Worm (Caenorhabditis elegans): Measurements from ENCODE around the gene T07G12.4.

T07G12.4 gene

ce11 chrIV:10524095-10524829, 14.2 kb downstream of the T07G12.4 start, which contains the start of gene C02F4.5:
TSS of gene C02F4.5 (minus strand) at chrIV:10524145.
- TF ChIP-seq nhr-90 (tag; optimal IDR thresholded peaks at IDR 0.05; ENCODE audit: poor library complexity) (no peak), C16A3.4 (tag; optimal IDR thresholded peaks at IDR 0.05) (no peak), lin-13 (GFP tag; optimal IDR thresholded peaks at IDR 0.05) (no peak), alr-1 (tag; optimal IDR thresholded peaks at IDR 0.05; ENCODE audit: borderline replicate concordance) (no peak), fkh-8 (tag; optimal IDR thresholded peaks at IDR 0.05) (peak; percentile 60), ces-1 (GFP tag; optimal IDR thresholded peaks at IDR 0.05) (no peak), dpl-1 (GFP tag; optimal IDR thresholded peaks at IDR 0.05) (no peak), lin-35 (GFP tag; optimal IDR thresholded peaks at IDR 0.05) (peak in 1 of 2 experiments; percentile 5), nhr-71 (tag; optimal IDR thresholded peaks at IDR 0.05) (peak; percentile 28), rnt-1 (tag; optimal IDR thresholded peaks at IDR 0.05) (no peak), ztf-11 (tag; optimal IDR thresholded peaks at IDR 0.05) (no peak), C04F5.9 (tag; optimal IDR thresholded peaks at IDR 0.05) (no peak), ama-1 (optimal IDR thresholded peaks at IDR 0.05) (no peak), hlh-4 (tag; optimal IDR thresholded peaks at IDR 0.05) (no peak), isw-1 (GFP tag; IDR thresholded peaks at IDR 0.05) (no peak), unc-86 (tag; optimal IDR thresholded peaks at IDR 0.05) (peak; percentile 25), mef-2 (tag; optimal IDR thresholded peaks at IDR 0.05) (no peak), efl-1 (optimal IDR thresholded peaks at IDR 0.05) (no peak), efl-1 (GFP tag; optimal IDR thresholded peaks at IDR 0.05 in 1 of 2) (peak in 1 of 2 experiments; percentile 32), efl-3 (GFP tag; optimal IDR thresholded peaks at IDR 0.05) (no peak), fkh-10 (GFP tag; optimal IDR thresholded peaks at IDR 0.05) (peak; percentile 74), elt-3 (tag; optimal IDR thresholded peaks at IDR 0.05) (no peak), ceh-82 (tag; optimal IDR thresholded peaks at IDR 0.05) (peak in 1 of 3 experiments; percentile 24), blmp-1 (tag; optimal IDR thresholded peaks at IDR 0.05) (no peak), lsy-2 (tag; optimal IDR thresholded peaks at IDR 0.05) (no peak), nhr-47 (tag; optimal IDR thresholded peaks at IDR 0.05) (peak; percentile 6), aha-1 (tag; optimal IDR thresholded peaks at IDR 0.05) (no peak), nhr-20 (tag; optimal IDR thresholded peaks at IDR 0.05) (no peak), unc-130 (tag; optimal IDR thresholded peaks at IDR 0.05) (no peak), F16B12.6 (tag; optimal IDR thresholded peaks at IDR 0.05) (no peak), nhr-11 (tag; optimal IDR thresholded peaks at IDR 0.05) (no peak), egl-27 (tag; optimal IDR thresholded peaks at IDR 0.05) (no peak), ets-5 (GFP tag; IDR thresholded peaks at IDR 0.05) (no peak), nhr-84 (tag; optimal IDR thresholded peaks at IDR 0.05) (no peak), snu-23 (GFP tag; optimal IDR thresholded peaks at IDR 0.05) (no peak), egl-13 (tag; optimal IDR thresholded peaks at IDR 0.05) (no peak), lin-14 (GFP tag; optimal IDR thresholded peaks at IDR 0.05) (peak; percentile 70), swsn-7 (tag; optimal IDR thresholded peaks at IDR 0.05) (peak; percentile 2), unc-30 (tag; optimal IDR thresholded peaks at IDR 0.05) (no peak), ztf-4 (tag; optimal IDR thresholded peaks at IDR 0.05) (no peak), hlh-17 (GFP tag; optimal IDR thresholded peaks at IDR 0.05; ENCODE audit: borderline replicate concordance) (no peak)

- TF ChIP-seq lsy-2 (tag; optimal IDR thresholded peaks at IDR 0.05) (no peak), egl-27 (tag; optimal IDR thresholded peaks at IDR 0.05) (no peak), nhr-11 (tag; optimal IDR thresholded peaks at IDR 0.05) (no peak), lin-14 (GFP tag; optimal IDR thresholded peaks at IDR 0.05) (peak; percentile 9), unc-98 (GFP tag; IDR thresholded peaks at IDR 0.05) (no peak)
These were observed 17.4 kb downstream of the T07G12.4 start, which contains the start of gene cal-4 for ce11 chrIV:10521106-10521505. TSS of gene cal-4 (plus strand) at chrIV:10521406.

Measured in whole organism, L1 larva.